Fruit fly (Drosophila melanogaster) whole organism, prepupa: Measurements from ENCODE around the gene POLDIP2.

Experiments
- CG6163 ChIP-seq: fragments of 200-800 bp; sonication (Bioruptor generic); IDR thresholded peaks from 3 replicates; pipeline ENCODE4 v1.3.6; 2022; ENCODE audit warnings: missing biosample characterization, missing genetic modification characterization
- Eip75B ChIP-seq: fragments of 200-800 bp; sonication (Bioruptor generic); optimal IDR thresholded peaks from 3 replicates; lab custom pipeline; 2016; ENCODE audit warnings: missing biosample characterization, missing genetic modification characterization
- Hr39 ChIP-seq: fragments of 200-800 bp; sonication (Bioruptor generic); optimal IDR thresholded peaks from 2 replicates; lab custom pipeline; 2016; ENCODE audit warnings: missing biosample characterization, missing genetic modification characterization
- Lpt ChIP-seq: fragments of 200-800 bp; sonication (Bioruptor generic); optimal IDR thresholded peaks from 3 replicates; lab custom pipeline; 2016; ENCODE audit warnings: missing biosample characterization, missing genetic modification characterization
- OdsH ChIP-seq: fragments of 200-800 bp; sonication (Bioruptor generic); optimal IDR thresholded peaks from 3 replicates; lab custom pipeline; 2016; ENCODE audit warnings: missing biosample characterization, missing genetic modification characterization
- Sox15 ChIP-seq: fragments of 200-800 bp; sonication (Bioruptor generic); optimal IDR thresholded peaks from 3 replicates; lab custom pipeline; 2016; ENCODE audit warnings: missing biosample characterization, missing genetic modification characterization
- achi ChIP-seq: fragments of 200-800 bp; sonication (Bioruptor generic); optimal IDR thresholded peaks from 3 replicates; lab custom pipeline; 2016; ENCODE audit warnings: missing biosample characterization, missing genetic modification characterization
- lz ChIP-seq: fragments of 200-800 bp; sonication (Bioruptor generic); optimal IDR thresholded peaks from 3 replicates; lab custom pipeline; 2016; ENCODE audit warnings: missing biosample characterization, missing genetic modification characterization
- net ChIP-seq: fragments of 200-800 bp; sonication (Bioruptor generic); optimal IDR thresholded peaks from 3 replicates; lab custom pipeline; 2016; ENCODE audit warnings: missing biosample characterization, missing genetic modification characterization

DNA sequence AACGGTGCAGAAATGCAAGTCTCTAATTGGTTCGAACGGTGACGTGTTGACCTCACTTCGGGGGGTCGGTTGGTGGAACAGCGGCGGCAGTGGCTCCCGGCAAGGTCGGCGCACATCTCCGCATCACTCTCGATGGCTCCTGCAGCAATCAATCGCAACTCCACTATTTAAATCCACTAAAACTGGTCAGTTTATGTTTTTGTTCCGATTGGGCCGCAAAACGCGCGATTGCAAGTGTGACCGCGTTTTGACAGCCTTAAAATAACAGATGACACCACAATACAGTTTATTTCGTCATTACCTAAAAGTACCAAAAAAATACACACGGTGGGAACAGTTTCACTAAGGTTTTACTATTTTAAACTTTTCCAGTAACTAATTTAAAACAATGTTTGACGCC is 3.1 kb upstream of the POLDIP2 start, which contains the start of gene PEK:
- TF ChIP-seq CG6163 (no peak), net (GFP tag; lab: Kevin White, UChicago) (no peak), Hr39 (GFP tag; lab: Kevin White, UChicago) (no peak), Eip75B (no peak), achi (no peak), OdsH (GFP tag; lab: Kevin White, UChicago) (no peak), Lpt (GFP tag; lab: Kevin White, UChicago) (no peak), lz (GFP tag; lab: Kevin White, UChicago) (no peak), Sox15 (GFP tag; lab: Kevin White, UChicago) (no peak)
